2 fruit fly cellular contexts compared by ENCODE assay signal in genomic region chr3R:19679832-19680231, dm6.
TF ChIP-seq lines count a peak whose summit lies in the region.

No protein-coding gene starts in this region.

- peak; percentile 76 for TF ChIP-seq CTCF in whole organism, embryonic (GFP tag; optimal IDR thresholded peaks at IDR 0.05; lab: Kevin White, UChicago)

TF ChIP-seq in whole organism, embryonic, 481 proteins besides CTCF, POLR2A, EP300 and RAD21:
- peak; percentile 68 for TF ChIP-seq Ets65A (GFP tag; lab: Kevin White, UChicago)
- TF ChIP-seq onecut (GFP tag; IDR thresholded peaks at IDR 0.05; lab: Robert Waterston, UW): peak; percentile 74
- no peak for TF ChIP-seq toy (GFP tag; IDR thresholded peaks at IDR 0.05; lab: Robert Waterston, UW)
- TF ChIP-seq Trl (optimal IDR thresholded peaks at IDR 0.05; lab: Kevin White, UChicago): no peak
- no peak for TF ChIP-seq Trl (GFP tag; optimal IDR thresholded peaks at IDR 0.05; lab: Kevin White, UChicago)

TF ChIP-seq in whole organism, wandering third instar larva, 38 proteins besides CTCF, POLR2A, EP300 and RAD21:
- TF ChIP-seq Dfd (GFP tag; optimal IDR thresholded peaks at IDR 0.05; lab: Kevin White, UChicago) (peak; percentile 51), rgr (GFP tag; optimal IDR thresholded peaks at IDR 0.05; lab: Kevin White, UChicago) (no peak)

Comparison
In these comparisons a context has a peak if more than half of its experiments do, and no peak if none do; other contexts are left out.
1. Of the 10 proteins assayed by ChIP-seq in both whole organism, embryonic and whole organism, wandering third instar larva: peak only in whole organism, embryonic: none; only in whole organism, wandering third instar larva: Dfd; in both: none; in neither: 9.